Fruit fly (Drosophila melanogaster) whole organism, wandering third instar larva: ENCODE measurements around the gene tup.

ENCODE experiments used
- Hnf4 ChIP-seq: fragments of 200-800 bp; sonication (Bioruptor generic); optimal IDR thresholded peaks from 2 replicates; lab custom pipeline; 2016; ENCODE audit warnings: missing biosample characterization, mild to moderate bottlenecking, missing genetic modification characterization
- psq ChIP-seq: fragments of 200-800 bp; sonication (Bioruptor generic); optimal IDR thresholded peaks from 3 replicates; lab custom pipeline; 2017; ENCODE audit warnings: missing biosample characterization, mild to moderate bottlenecking, missing genetic modification characterization, moderate library complexity

dm6 chr2L:18925387-18925786, 44.3 kb upstream of the tup start:
- no peak for TF ChIP-seq Hnf4 (GFP tag; lab: Kevin White, UChicago)
- TF ChIP-seq psq, result no peak
